Fruit fly (Drosophila melanogaster): ENCODE measurements around the gene Amt.

Amt gene

DNA sequence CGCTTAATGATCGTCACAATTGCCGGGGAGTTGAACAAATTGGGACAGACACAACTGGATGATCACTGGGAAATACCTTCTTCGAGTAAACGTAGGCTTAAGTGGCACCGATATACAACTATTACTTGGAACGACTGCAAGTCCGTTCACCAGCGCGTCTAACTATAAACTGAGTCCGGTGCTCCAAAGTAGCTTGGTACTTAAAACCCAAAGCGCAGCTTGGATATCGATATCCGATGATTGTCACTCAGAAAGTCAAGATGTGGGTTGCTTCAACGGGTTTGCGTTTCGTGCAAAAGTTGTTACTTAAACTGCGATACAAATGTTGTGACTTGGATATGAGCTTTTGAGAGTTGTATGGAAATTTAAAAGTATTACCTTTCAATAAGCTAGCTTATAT lies 42.7 kb downstream of the Amt start, which contains the start of gene Spn88Ea:
Spn88Ea (minus strand) TSS at position 175 of the 400 bp plus-strand sequence.
- peak; percentile 3 for TF ChIP-seq HLH106 (tag; optimal IDR thresholded peaks at IDR 0.05)
- TF ChIP-seq br (GFP tag; optimal IDR thresholded peaks at IDR 0.05), result peak; percentile 8
- TF ChIP-seq h (GFP tag; optimal IDR thresholded peaks at IDR 0.05), result no peak
- TF ChIP-seq Hr78 (GFP tag; optimal IDR thresholded peaks at IDR 0.05), result no peak
- no peak for TF ChIP-seq Rel (GFP tag; optimal IDR thresholded peaks at IDR 0.05)
- peak; percentile 68 for TF ChIP-seq Rel (tag; optimal IDR thresholded peaks at IDR 0.05)
- TF ChIP-seq foxo (GFP tag; optimal IDR thresholded peaks at IDR 0.05), result no peak
- TF ChIP-seq Sp1 (GFP tag; optimal IDR thresholded peaks at IDR 0.05), result peak; percentile 2
- TF ChIP-seq Vsx2 (GFP tag; optimal IDR thresholded peaks at IDR 0.05; ENCODE audit: partially characterized antibody), result peak; percentile 66
- no peak for TF ChIP-seq brk (GFP tag; optimal IDR thresholded peaks at IDR 0.05)
- TF ChIP-seq woc (GFP tag; optimal IDR thresholded peaks at IDR 0.05), result peak; percentile 50

DNA sequence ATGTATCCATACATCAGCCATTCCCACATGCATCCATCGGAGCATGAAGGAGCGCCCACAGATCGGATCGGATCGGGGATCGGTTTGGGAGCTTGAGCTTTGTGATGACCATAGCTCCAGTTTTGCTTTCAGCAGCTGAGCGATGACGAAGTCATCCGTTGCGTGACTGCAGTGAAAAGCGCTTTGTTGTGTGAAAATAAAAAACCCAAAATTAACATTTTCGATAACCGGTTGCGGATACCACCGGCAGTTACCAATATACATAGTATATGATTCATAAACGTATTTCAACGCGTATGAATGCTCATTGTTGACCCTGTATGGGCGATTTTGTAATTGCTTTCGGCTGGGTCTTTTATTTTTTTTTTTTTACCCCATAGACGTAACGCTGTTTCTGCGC lies 43.7 kb downstream of the Amt start:
- TF ChIP-seq Hr78 (GFP tag; optimal IDR thresholded peaks at IDR 0.05) (no peak), Dfd (GFP tag; optimal IDR thresholded peaks at IDR 0.05) (no peak), dl (GFP tag; optimal IDR thresholded peaks at IDR 0.05; ENCODE audit: insufficient read depth in 1 of 2, partially characterized antibody in 2 of 2) (no peak), jim (GFP tag; optimal IDR thresholded peaks at IDR 0.05) (no peak), Dif (GFP tag; optimal IDR thresholded peaks at IDR 0.05; ENCODE audit: partially characterized antibody) (no peak), dmrt93B (GFP tag; optimal IDR thresholded peaks at IDR 0.05) (no peak), CrebA (GFP tag; optimal IDR thresholded peaks at IDR 0.05; ENCODE audit: borderline replicate concordance) (no peak), Abd-B (GFP tag; optimal IDR thresholded peaks at IDR 0.05) (no peak), Jra (GFP tag; optimal IDR thresholded peaks at IDR 0.05) (no peak), h (GFP tag; optimal IDR thresholded peaks at IDR 0.05) (no peak), HLH106 (tag; optimal IDR thresholded peaks at IDR 0.05) (no peak), Myc (optimal IDR thresholded peaks at IDR 0.05) (no peak), N (GFP tag; optimal IDR thresholded peaks at IDR 0.05) (no peak)

DNA sequence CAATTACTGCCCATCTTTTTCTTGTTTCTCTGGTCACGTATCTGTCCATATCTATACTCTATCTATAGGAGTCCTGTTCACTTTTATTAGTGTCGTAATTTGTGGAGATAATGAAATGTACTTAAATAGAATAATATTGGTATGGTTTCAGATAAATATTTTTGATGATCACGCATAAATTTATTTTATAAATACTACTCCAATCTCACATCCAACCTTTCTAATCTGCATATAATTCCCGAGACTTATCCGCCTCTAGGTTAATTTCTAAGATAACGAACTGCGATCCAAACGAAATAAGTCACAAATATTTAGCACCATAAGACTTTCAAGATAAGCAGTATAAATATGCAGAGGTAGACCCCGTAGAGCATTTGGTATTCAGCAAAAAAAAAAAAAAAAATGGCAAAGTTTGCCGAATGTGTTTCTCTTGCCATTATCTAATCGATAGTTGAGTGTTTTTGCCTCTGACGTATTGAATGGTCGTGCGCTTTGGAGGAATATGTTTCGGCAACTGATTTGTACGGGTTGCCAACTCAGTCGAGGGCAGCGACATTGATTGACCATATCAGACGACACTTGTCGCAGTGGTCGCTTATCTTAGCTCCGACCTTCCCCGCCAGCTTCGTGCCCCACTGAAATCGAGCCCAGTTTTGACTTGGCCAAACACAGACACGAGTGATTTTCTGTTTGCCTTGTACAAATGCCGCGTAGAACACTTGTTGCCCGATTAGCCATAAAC lies 50.7 kb downstream of the Amt start:
- TF ChIP-seq h (GFP tag; optimal IDR thresholded peaks at IDR 0.05), result peak; percentile 76
- TF ChIP-seq dsf (GFP tag; optimal IDR thresholded peaks at IDR 0.05; ENCODE audit: borderline replicate concordance), result no peak
- TF ChIP-seq Hnf4 (GFP tag; optimal IDR thresholded peaks at IDR 0.05), result no peak
- TF ChIP-seq Sp1 (GFP tag; optimal IDR thresholded peaks at IDR 0.05), result no peak
- no peak for TF ChIP-seq Rel (GFP tag; optimal IDR thresholded peaks at IDR 0.05)
- TF ChIP-seq Rel (tag; optimal IDR thresholded peaks at IDR 0.05), result peak; percentile 12
- peak; percentile 35 for TF ChIP-seq brk (GFP tag; optimal IDR thresholded peaks at IDR 0.05)
- TF ChIP-seq br (GFP tag; optimal IDR thresholded peaks at IDR 0.05), result peak; percentile 15

DNA sequence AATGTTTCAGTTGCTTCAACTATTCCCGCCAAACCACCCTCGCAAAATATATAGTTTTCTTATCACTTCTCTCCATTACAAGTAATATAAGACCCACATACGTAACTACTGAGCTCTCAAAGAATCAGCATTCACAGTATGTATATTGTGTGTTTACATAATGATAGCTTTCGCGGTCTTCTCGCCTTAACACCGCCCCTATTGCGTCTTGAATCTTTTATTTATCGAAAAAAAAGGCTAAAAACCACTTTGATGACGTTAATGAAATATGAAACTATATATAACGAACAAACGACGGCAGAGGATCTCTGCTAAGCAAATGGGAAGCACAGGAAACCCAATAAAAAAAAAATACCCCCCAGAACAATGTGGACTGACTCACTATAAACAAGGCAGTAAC lies 51.6 kb downstream of the Amt start:
- TF ChIP-seq Rel (GFP tag; optimal IDR thresholded peaks at IDR 0.05) (no peak), Rel (tag; optimal IDR thresholded peaks at IDR 0.05) (peak; percentile 73), ey (GFP tag; optimal IDR thresholded peaks at IDR 0.05) (no peak), Hr83 (GFP tag; optimal IDR thresholded peaks at IDR 0.05; ENCODE audit: poor library complexity, severe bottlenecking) (peak; percentile 9)

All from whole organism, wandering third instar larva.